Fruit fly (Drosophila melanogaster) whole organism, pupa: ENCODE data around the gene put.

Experiments
- CG12605 ChIP-seq: fragments of 200-800 bp; sonication (Bioruptor generic); IDR thresholded peaks from 2 replicates; pipeline ENCODE4 v1.3.6; 2022; ENCODE audit warnings: missing biosample characterization, missing genetic modification characterization
- CG15710 ChIP-seq: fragments of 200-800 bp; sonication (Bioruptor generic); optimal IDR thresholded peaks from 2 replicates; lab custom pipeline; 2018; ENCODE audit warnings: missing biosample characterization, mild to moderate bottlenecking, missing genetic modification characterization, moderate library complexity
- CG17806 ChIP-seq: fragments of 200-800 bp; sonication (Bioruptor generic); optimal IDR thresholded peaks from 2 replicates; lab custom pipeline; 2018; ENCODE audit warnings: missing biosample characterization, mild to moderate bottlenecking, missing genetic modification characterization, moderate library complexity
- CG4496 ChIP-seq: fragments of 200-800 bp; sonication (Bioruptor generic); IDR thresholded peaks from 3 replicates; pipeline ENCODE4 v1.3.6; 2022; ENCODE audit warnings: missing biosample characterization, missing genetic modification characterization
- CG8159 ChIP-seq: fragments of 200-800 bp; sonication (Bioruptor generic); optimal IDR thresholded peaks from 3 replicates; lab custom pipeline; 2018; ENCODE audit warnings: missing biosample characterization, mild to moderate bottlenecking, missing genetic modification characterization, moderate library complexity
- Pif1A ChIP-seq: fragments of 200-800 bp; sonication (Bioruptor generic); optimal IDR thresholded peaks from 3 replicates; lab custom pipeline; 2016; ENCODE audit warnings: missing biosample characterization, missing genetic modification characterization
- Pif1B ChIP-seq: fragments of 200-800 bp; sonication (Bioruptor generic); optimal IDR thresholded peaks from 3 replicates; lab custom pipeline; 2016; ENCODE audit warnings: missing biosample characterization, missing genetic modification characterization
- fd96Ca ChIP-seq: fragments of 200-800 bp; sonication (Bioruptor generic); IDR thresholded peaks from 3 replicates; pipeline ENCODE4 v1.3.6; 2022; ENCODE audit warnings: missing biosample characterization, missing genetic modification characterization
- gl ChIP-seq: fragments of 200-800 bp; sonication (Bioruptor generic); optimal IDR thresholded peaks from 2 replicates; lab custom pipeline; 2018; ENCODE audit warnings: missing biosample characterization, mild to moderate bottlenecking, missing genetic modification characterization

DNA sequence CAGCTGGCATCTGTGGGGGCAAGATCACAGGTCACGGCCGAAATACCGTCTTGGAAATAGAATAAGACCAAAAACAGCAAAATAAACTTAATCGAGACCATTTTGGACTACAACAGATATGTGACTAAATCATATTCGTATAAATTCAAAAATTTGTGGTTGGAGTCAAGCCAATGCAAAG, 49.1 kb downstream of the put start, which contains the start of gene CG44094:
- TF ChIP-seq CG17806 (no peak), Pif1B (GFP tag; lab: Kevin White, UChicago) (no peak), fd96Ca (no peak), CG15710 (tag; lab: Kevin White, UChicago) (no peak), CG12605 (GFP tag; lab: Robert Waterston, UW) (no peak), gl (tag; lab: Kevin White, UChicago) (no peak), CG8159 (tag; lab: Kevin White, UChicago) (no peak), CG4496 (GFP tag; lab: Robert Waterston, UW) (no peak), Pif1A (GFP tag; lab: Kevin White, UChicago) (no peak)
